Fruit fly (Drosophila melanogaster): ENCODE results near the gene CG6885.

The CG6885 gene

dm6 chr3L:18749807-18750206, 5.5 kb downstream of the CG6885 start (continued):
- TF ChIP-seq Sox102F (GFP tag; optimal IDR thresholded peaks at IDR 0.05) (no peak), CG42726 (GFP tag; IDR thresholded peaks at IDR 0.05; ENCODE audit: partially characterized antibody) (peak; percentile 52; the same call in 1 of the 2 replicates), maf-S (GFP tag; optimal IDR thresholded peaks at IDR 0.05) (no peak), trem (tag; optimal IDR thresholded peaks at IDR 0.05) (no peak)

- TF ChIP-seq unpg (GFP tag; optimal IDR thresholded peaks at IDR 0.05) (no peak), CG33557 (GFP tag; optimal IDR thresholded peaks at IDR 0.05) (peak; percentile 41), ftz-f1 (GFP tag; optimal IDR thresholded peaks at IDR 0.05) (peak; percentile 15), wdn (GFP tag; IDR thresholded peaks at IDR 0.05) (no peak), Gug (GFP tag; IDR thresholded peaks at IDR 0.05) (no peak), CG10267 (tag; optimal IDR thresholded peaks at IDR 0.05) (no peak), CG42726 (GFP tag; IDR thresholded peaks at IDR 0.05; ENCODE audit: partially characterized antibody) (no peak), Pdp1 (GFP tag; optimal IDR thresholded peaks at IDR 0.05) (peak in 1 of 2 experiments; percentile 97), bowl (GFP tag; IDR thresholded peaks at IDR 0.05) (no peak), Sox100B (GFP tag; optimal IDR thresholded peaks at IDR 0.05) (no peak), z (GFP tag; IDR thresholded peaks at IDR 0.05) (0 out of 3 replicates have a peak, but pooled peaks have one; percentile 63), chinmo (GFP tag; IDR thresholded peaks at IDR 0.05; ENCODE audit: partially characterized antibody) (peak; percentile 99), insv (GFP tag; optimal IDR thresholded peaks at IDR 0.05) (no peak), sqz (GFP tag; optimal IDR thresholded peaks at IDR 0.05) (no peak), so (GFP tag; IDR thresholded peaks at IDR 0.05) (0 out of 3 replicates have a peak, but pooled peaks have one; percentile 50), sd (tag; optimal IDR thresholded peaks at IDR 0.05) (peak; percentile 53), CG8089 (GFP tag; optimal IDR thresholded peaks at IDR 0.05) (no peak), CG12769 (tag; optimal IDR thresholded peaks at IDR 0.05) (peak; percentile 27), usp (GFP tag; optimal IDR thresholded peaks at IDR 0.05) (no peak), Dll (GFP tag; IDR thresholded peaks at IDR 0.05; ENCODE audit: partially characterized antibody) (no peak), CG4328 (GFP tag; optimal IDR thresholded peaks at IDR 0.05) (no peak), cg (GFP tag; optimal IDR thresholded peaks at IDR 0.05) (peak; percentile 63), Tbp (GFP tag; optimal IDR thresholded peaks at IDR 0.05) (no peak), CG7556 (GFP tag; optimal IDR thresholded peaks at IDR 0.05) (no peak), Adf1 (GFP tag; IDR thresholded peaks at IDR 0.05) (peak; percentile 81), CG13894 (tag; optimal IDR thresholded peaks at IDR 0.05) (peak; percentile 51), gcm (GFP tag; optimal IDR thresholded peaks at IDR 0.05) (no peak), Eip74EF (GFP tag; optimal IDR thresholded peaks at IDR 0.05) (peak in 1 of 2 experiments; percentile 38), Deaf1 (tag; optimal IDR thresholded peaks at IDR 0.05) (peak; percentile 40), Drgx (GFP tag; IDR thresholded peaks at IDR 0.05) (peak; percentile 33; the same call in 1 of the 2 replicates), vvl (GFP tag; IDR thresholded peaks at IDR 0.05) (peak; percentile 32; the same call in 1 of the 2 replicates), ewg (GFP tag; optimal IDR thresholded peaks at IDR 0.05) (no peak), Fer1 (GFP tag; optimal IDR thresholded peaks at IDR 0.05) (no peak), CG11560 (tag; IDR thresholded peaks at IDR 0.05) (no peak), eyg (GFP tag; optimal IDR thresholded peaks at IDR 0.05) (no peak), CG17568 (GFP tag; optimal IDR thresholded peaks at IDR 0.05) (no peak), CG17912 (GFP tag; optimal IDR thresholded peaks at IDR 0.05) (peak; percentile 18), sna (GFP tag; IDR thresholded peaks at IDR 0.05; ENCODE audit: partially characterized antibody) (peak; percentile 51), HLHmδ (GFP tag; optimal IDR thresholded peaks at IDR 0.05) (peak; percentile 77), bsh (GFP tag; optimal IDR thresholded peaks at IDR 0.05) (peak in 1 of 2 experiments; percentile 0), CG12219 (GFP tag; optimal IDR thresholded peaks at IDR 0.05) (peak; percentile 22), yki (optimal IDR thresholded peaks at IDR 0.05) (peak; percentile 19), CG6254 (GFP tag; optimal IDR thresholded peaks at IDR 0.05) (peak; percentile 16), kni (GFP tag; optimal IDR thresholded peaks at IDR 0.05) (peak; percentile 70), chm (GFP tag; IDR thresholded peaks at IDR 0.05) (peak; percentile 52; the same call in 1 of the 2 replicates)
These were observed 9.5 kb downstream of the CG6885 start for dm6 chr3L:18753827-18754226.

All from whole organism, embryonic.